Worm (Caenorhabditis elegans) whole organism, young adult: Measurements from ENCODE around the gene F15E6.10.

Source experiments
- F22D6.2 ChIP-seq: sonication (generic microtip); optimal IDR thresholded peaks from 2 replicates; lab custom pipeline; 2016; ENCODE audit warnings: mild to moderate bottlenecking, missing genetic modification characterization, missing compliant biosample characterization
- F37B4.10 ChIP-seq: fragments of 200-800 bp; sonication (Bioruptor generic); IDR thresholded peaks from 2 replicates; pipeline ENCODE4 v1.3.6; 2022; ENCODE audit warnings: missing genetic modification characterization, missing compliant biosample characterization
- F49E8.2 ChIP-seq: sonication (generic microtip); optimal IDR thresholded peaks from 3 replicates; lab custom pipeline; 2017; ENCODE audit warnings: missing genetic modification characterization, mild to moderate bottlenecking, missing compliant biosample characterization, antibody characterized with exemption, moderate library complexity; ENCODE audit not compliant: insufficient read depth
- K11D2.4 ChIP-seq: fragments of 200-800 bp; sonication (Bioruptor generic); IDR thresholded peaks from 2 replicates; pipeline ENCODE4 v1.3.6; 2022; ENCODE audit warnings: missing genetic modification reagents, missing genetic modification characterization, missing compliant biosample characterization
- ama-1 ChIP-seq, 3 experiments: fragments of 150-350 bp in 1 of 3; sonication (generic microtip) in 2 of 3; optimal IDR thresholded peaks; 2 replicates each; lab custom pipeline; 2014 to 2018; ENCODE audit warnings: missing biosample characterization in 2 of 3, missing genetic modification characterization in 2 of 3, missing genetic modification reagents in 2 of 3
- ceh-91 ChIP-seq: fragments of 200-800 bp; sonication (Bioruptor generic); IDR thresholded peaks from 2 replicates; pipeline ENCODE4 v1.3.6; 2022; ENCODE audit warnings: missing genetic modification reagents, missing genetic modification characterization, missing compliant biosample characterization
- dpff-1 ChIP-seq: sonication (generic microtip); optimal IDR thresholded peaks from 2 replicates; lab custom pipeline; 2017; ENCODE audit warnings: mild to moderate bottlenecking, missing genetic modification characterization, missing compliant biosample characterization
- nfya-1 ChIP-seq: sonication (generic microtip); optimal IDR thresholded peaks from 2 replicates; lab custom pipeline; 2017; ENCODE audit warnings: antibody characterized with exemption, missing compliant biosample characterization, missing genetic modification characterization, borderline replicate concordance; ENCODE audit not compliant: insufficient read depth
- nhr-27 ChIP-seq: fragments of 200-800 bp; sonication (Bioruptor generic); optimal IDR thresholded peaks from 2 replicates; lab custom pipeline; 2018; ENCODE audit warnings: mild to moderate bottlenecking, missing genetic modification characterization, moderate library complexity, missing compliant biosample characterization
- nhr-90 ChIP-seq: sonication (generic microtip); optimal IDR thresholded peaks from 2 replicates; lab custom pipeline; 2016; ENCODE audit warnings: missing genotype, mild to moderate bottlenecking, missing genetic modification characterization, missing compliant biosample characterization
- pha-4 ChIP-seq: fragments of 150-350 bp; sonication (generic microtip); optimal IDR thresholded peaks from 2 replicates; lab custom pipeline; 2014; ENCODE audit warnings: missing biosample characterization, missing genetic modification reagents, missing genetic modification characterization
- snpc-1.1 ChIP-seq: sonication (generic microtip); optimal IDR thresholded peaks from 2 replicates; lab custom pipeline; 2017; ENCODE audit warnings: missing genetic modification characterization, mild to moderate bottlenecking, missing compliant biosample characterization, antibody characterized with exemption, moderate library complexity, missing genotype, missing genetic modification reagents; ENCODE audit not compliant: insufficient read depth
- snpc-3.4 ChIP-seq: sonication (generic microtip); optimal IDR thresholded peaks from 2 replicates; lab custom pipeline; 2017; ENCODE audit warnings: missing genetic modification characterization, mild to moderate bottlenecking, missing compliant biosample characterization, antibody characterized with exemption, moderate library complexity, missing genotype, missing genetic modification reagents

- TF ChIP-seq ceh-91 (GFP tag; lab: Robert Waterston, UW) (no peak), pha-4 (tag; lab: Kevin White, UChicago) (no peak), nhr-90 (no peak), F37B4.10 (GFP tag; lab: Robert Waterston, UW) (no peak), snpc-3.4 (no peak), nfya-1 (tag; lab: Kevin White, UChicago) (no peak), ama-1 (optimal IDR thresholded peaks at IDR 0.05; lab: Kevin White, UChicago) (no peak), ama-1 (GFP tag; optimal IDR thresholded peaks at IDR 0.05; lab: Kevin White, UChicago) (no peak), dpff-1 (tag; lab: Kevin White, UChicago) (no peak), F22D6.2 (tag; lab: Kevin White, UChicago) (no peak), K11D2.4 (GFP tag; lab: Robert Waterston, UW) (no peak), nhr-27 (tag; lab: Kevin White, UChicago) (no peak), snpc-1.1 (tag; lab: Kevin White, UChicago) (no peak), F49E8.2 (no peak)
These were observed 15.0 kb upstream of the F15E6.10 start, which contains the start of gene nhr-78 for ce11 chrIV:4277694-4278093.
